Worm (Caenorhabditis elegans): ENCODE data around the gene C05D12.7.

ce11 chrII:11443862-11444261 is 34.0 kb downstream of the C05D12.7 start, which contains the start of gene adbp-1:
- TF ChIP-seq hlh-30 (tag; optimal IDR thresholded peaks at IDR 0.05; ENCODE audit: insufficient read depth) (no peak), lin-11 (tag; optimal IDR thresholded peaks at IDR 0.05) (no peak), nhr-11 (tag; optimal IDR thresholded peaks at IDR 0.05) (no peak), pax-1 (tag; optimal IDR thresholded peaks at IDR 0.05) (no peak)
